Worm (Caenorhabditis elegans): ENCODE data around the gene metl-1.

Gene metl-1

DNA sequence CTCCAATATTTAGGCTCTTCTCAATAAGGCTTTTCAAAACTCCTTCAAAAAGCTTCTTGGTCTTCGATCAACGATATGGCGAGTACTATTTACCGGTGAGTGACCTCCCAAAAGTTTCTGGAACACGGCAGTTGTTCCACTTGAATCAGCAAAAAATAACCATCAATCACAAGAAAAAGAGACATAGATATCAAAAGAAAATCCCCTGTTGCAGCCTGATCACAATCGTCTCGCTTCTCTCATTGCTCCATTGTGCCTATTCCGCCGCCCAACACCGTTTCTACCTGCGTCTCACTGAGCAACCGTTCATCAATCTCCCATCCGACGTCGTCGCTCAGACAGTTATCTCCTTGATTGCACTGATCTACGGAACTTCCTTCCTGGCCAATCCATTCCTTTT lies 23.4 kb upstream of the metl-1 start, which contains the start of gene emc-5 (continued):
- peak; percentile 47 for TF ChIP-seq nhr-71 (tag; optimal IDR thresholded peaks at IDR 0.05)

DNA sequence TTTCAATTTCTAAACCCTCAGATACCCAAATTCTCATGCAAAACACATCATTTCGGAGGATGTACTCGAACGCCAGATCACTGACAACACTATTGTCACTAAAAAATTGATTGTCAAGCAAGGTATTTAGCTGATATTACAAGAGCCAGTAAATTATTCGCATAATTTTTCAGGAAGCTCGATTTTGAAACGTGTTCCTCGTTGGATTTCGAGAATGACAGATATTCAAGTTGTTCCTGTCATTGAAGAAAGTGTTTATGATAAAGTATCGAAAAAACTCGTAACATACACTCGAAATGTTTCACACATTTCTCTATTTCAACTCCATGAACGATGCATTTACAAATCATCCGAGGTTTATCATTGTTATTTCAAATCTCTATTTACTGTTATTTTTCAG lies 22.4 kb upstream of the metl-1 start:
- TF ChIP-seq ceh-88 (GFP tag; IDR thresholded peaks at IDR 0.05): no peak
- TF ChIP-seq C04F5.9 (tag; optimal IDR thresholded peaks at IDR 0.05): no peak
- no peak for TF ChIP-seq elt-2 (tag; optimal IDR thresholded peaks at IDR 0.05)
- TF ChIP-seq lin-39 (tag; optimal IDR thresholded peaks at IDR 0.05): no peak
- no peak for TF ChIP-seq efl-1 (optimal IDR thresholded peaks at IDR 0.05)
- peak in 1 of 2 experiments; percentile 93 for TF ChIP-seq efl-1 (GFP tag; optimal IDR thresholded peaks at IDR 0.05 in 1 of 2)

DNA sequence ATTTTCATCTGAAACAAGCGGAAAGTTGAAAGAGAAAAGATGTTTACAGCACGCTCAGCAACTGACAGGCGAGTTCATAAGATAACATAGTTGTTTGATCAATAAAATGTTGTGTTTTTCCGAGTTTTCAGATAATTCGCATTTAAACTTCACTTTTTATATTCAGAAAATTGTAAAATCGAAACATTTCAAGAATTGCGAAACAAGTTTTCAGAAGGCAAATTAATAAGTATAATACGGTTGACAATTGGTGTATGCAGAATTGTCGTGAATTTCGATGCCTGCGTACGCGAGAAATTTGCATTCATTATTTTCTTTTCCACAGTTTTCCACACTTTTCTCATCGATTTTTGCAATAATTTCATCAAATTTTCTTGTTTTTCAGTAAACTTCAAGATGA lies 21.9 kb upstream of the metl-1 start, which contains the start of the genes ooc-3 and B0334.4:
ooc-3 (minus strand) TSS at position 15 of the 400 bp plus-strand sequence.
B0334.4 (plus strand) TSS at position 386 of the 400 bp plus-strand sequence.
- peak; percentile 22 for TF ChIP-seq lin-14 (GFP tag; optimal IDR thresholded peaks at IDR 0.05)
- peak; percentile 32 for TF ChIP-seq zip-4 (GFP tag; optimal IDR thresholded peaks at IDR 0.05)
- TF ChIP-seq jun-1 (tag; optimal IDR thresholded peaks at IDR 0.05): no peak
- TF ChIP-seq mep-1 (tag; optimal IDR thresholded peaks at IDR 0.05): peak; percentile 29
- TF ChIP-seq aly-2 (tag; optimal IDR thresholded peaks at IDR 0.05): peak; percentile 16
- TF ChIP-seq dpl-1 (GFP tag; optimal IDR thresholded peaks at IDR 0.05): peak; percentile 14 to 67 (median 34)
- TF ChIP-seq lsy-2 (tag; optimal IDR thresholded peaks at IDR 0.05): peak; percentile 80 to 97
- TF ChIP-seq mab-9 (GFP tag; IDR thresholded peaks at IDR 0.05): no peak
- TF ChIP-seq pqm-1 (tag; optimal IDR thresholded peaks at IDR 0.05): no peak
- TF ChIP-seq snu-23 (GFP tag; optimal IDR thresholded peaks at IDR 0.05): peak; percentile 45
- TF ChIP-seq skn-1 (tag; optimal IDR thresholded peaks at IDR 0.05): peak; percentile 47
- peak in 2 of 3 experiments; percentile 18 to 48 for TF ChIP-seq ceh-82 (tag; optimal IDR thresholded peaks at IDR 0.05)
- TF ChIP-seq blmp-1 (tag; optimal IDR thresholded peaks at IDR 0.05): peak; percentile 6
- peak; percentile 38 to 58 for TF ChIP-seq efl-1 (optimal IDR thresholded peaks at IDR 0.05)
- peak; percentile 56 to 85 for TF ChIP-seq efl-1 (GFP tag; optimal IDR thresholded peaks at IDR 0.05 in 1 of 2)
- no peak for TF ChIP-seq nhr-28 (tag; optimal IDR thresholded peaks at IDR 0.05)
- peak; percentile 32 for TF ChIP-seq nhr-47 (tag; optimal IDR thresholded peaks at IDR 0.05)
- TF ChIP-seq isw-1 (GFP tag; IDR thresholded peaks at IDR 0.05): no peak
- TF ChIP-seq rnt-1 (tag; optimal IDR thresholded peaks at IDR 0.05): no peak
- TF ChIP-seq fkh-8 (tag; optimal IDR thresholded peaks at IDR 0.05): no peak
- peak; percentile 44 to 60 for TF ChIP-seq lin-35 (GFP tag; optimal IDR thresholded peaks at IDR 0.05)
- TF ChIP-seq egl-13 (tag; optimal IDR thresholded peaks at IDR 0.05): no peak
- TF ChIP-seq nhr-71 (tag; optimal IDR thresholded peaks at IDR 0.05): peak; percentile 27
- peak; percentile 81 for TF ChIP-seq F16B12.6 (tag; optimal IDR thresholded peaks at IDR 0.05)
- TF ChIP-seq C16A3.4 (tag; optimal IDR thresholded peaks at IDR 0.05): peak; percentile 16
- TF ChIP-seq ama-1 (optimal IDR thresholded peaks at IDR 0.05): no peak

DNA sequence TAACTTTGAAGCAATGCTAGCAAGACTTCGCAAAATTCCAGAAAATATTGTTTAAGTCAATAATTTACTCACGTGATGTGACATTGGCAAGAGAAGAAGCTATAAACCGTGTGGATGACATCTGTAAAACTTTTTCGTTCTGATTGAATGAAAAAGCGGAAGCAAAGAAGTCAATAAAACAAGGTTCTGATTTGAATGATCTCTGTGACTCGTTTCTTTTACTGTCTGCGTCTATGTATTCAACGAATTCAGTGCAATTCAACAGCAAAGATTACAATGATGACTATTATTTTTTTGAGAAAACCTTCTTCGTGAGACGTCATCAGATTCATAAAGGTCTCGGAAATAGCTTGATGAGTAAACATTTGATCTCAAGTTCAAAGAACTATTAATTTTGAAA lies 19.5 kb upstream of the metl-1 start, which contains the start of gene hacl-1:
hacl-1 (minus strand) TSS at position 121 of the 400 bp plus-strand sequence.
- TF ChIP-seq hpl-2 (GFP tag; optimal IDR thresholded peaks at IDR 0.05) (no peak), unc-86 (tag; optimal IDR thresholded peaks at IDR 0.05) (no peak), nhr-28 (tag; optimal IDR thresholded peaks at IDR 0.05) (no peak), pax-3 (tag; optimal IDR thresholded peaks at IDR 0.05) (no peak), hlh-4 (tag; optimal IDR thresholded peaks at IDR 0.05) (no peak), nhr-19 (GFP tag; conservative IDR thresholded peaks at IDR 0.05) (peak; percentile 49), tbx-2 (tag; optimal IDR thresholded peaks at IDR 0.05) (no peak), nhr-76 (tag; optimal IDR thresholded peaks at IDR 0.05) (no peak), mep-1 (tag; optimal IDR thresholded peaks at IDR 0.05) (peak; percentile 28), lir-3 (tag; optimal IDR thresholded peaks at IDR 0.05; ENCODE audit: poor library complexity) (no peak), nhr-47 (tag; optimal IDR thresholded peaks at IDR 0.05) (peak; percentile 34), elt-3 (tag; optimal IDR thresholded peaks at IDR 0.05) (peak in 1 of 6 experiments; percentile 21), hlh-17 (GFP tag; optimal IDR thresholded peaks at IDR 0.05; ENCODE audit: borderline replicate concordance) (no peak), snpc-4 (tag; optimal IDR thresholded peaks at IDR 0.05) (no peak), nhr-85 (tag) (peak; percentile 87), ztf-11 (tag; optimal IDR thresholded peaks at IDR 0.05) (no peak), grh-1 (GFP tag; IDR thresholded peaks at IDR 0.05) (no peak), dsc-1 (tag; optimal IDR thresholded peaks at IDR 0.05) (no peak), fkh-10 (GFP tag; optimal IDR thresholded peaks at IDR 0.05) (no peak), pqm-1 (tag; optimal IDR thresholded peaks at IDR 0.05) (no peak), zip-4 (GFP tag; optimal IDR thresholded peaks at IDR 0.05) (no peak), lin-14 (GFP tag; optimal IDR thresholded peaks at IDR 0.05) (peak; percentile 35), ama-1 (optimal IDR thresholded peaks at IDR 0.05) (no peak), sox-4 (tag; optimal IDR thresholded peaks at IDR 0.05) (no peak), alr-1 (tag; optimal IDR thresholded peaks at IDR 0.05; ENCODE audit: borderline replicate concordance) (no peak)

Data from whole organism, L1 larva.